Fruit fly (Drosophila melanogaster): ENCODE results near the gene bru2.

The bru2 gene

DNA sequence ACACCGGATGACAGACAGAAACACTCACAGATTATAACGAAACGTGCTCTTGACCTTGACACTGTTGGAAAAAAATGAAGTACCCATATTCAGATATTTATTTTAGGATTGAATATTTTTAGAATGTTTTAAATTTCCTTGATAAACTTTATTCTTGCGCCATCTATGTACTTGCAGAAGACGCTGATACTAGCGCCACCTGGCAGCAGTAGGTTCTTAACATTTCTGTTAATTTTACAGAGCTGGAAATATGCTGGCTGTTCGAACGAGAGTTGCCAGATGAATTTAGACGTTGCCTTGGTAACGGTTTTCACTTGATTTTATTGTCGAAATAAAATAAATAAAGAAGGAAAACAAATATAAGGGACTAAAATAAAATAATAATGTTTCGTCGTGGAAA lies 80.5 kb downstream of the bru2 start, which contains the start of gene Fam92 (continued):
- TF ChIP-seq HLH3B (GFP tag; IDR thresholded peaks at IDR 0.05) (no peak), gcm2 (GFP tag; optimal IDR thresholded peaks at IDR 0.05) (no peak), Vsx1 (GFP tag; optimal IDR thresholded peaks at IDR 0.05) (no peak), trem (tag; optimal IDR thresholded peaks at IDR 0.05) (peak; percentile 63), Taf1 (GFP tag; IDR thresholded peaks at IDR 0.05) (no peak), CG8765 (GFP tag; IDR thresholded peaks at IDR 0.05) (0 out of 2 replicates have a peak, but pooled peaks have one; percentile 7), Hmx (GFP tag; optimal IDR thresholded peaks at IDR 0.05) (peak; percentile 21), btn (GFP tag; optimal IDR thresholded peaks at IDR 0.05) (no peak), CG10462 (GFP tag; optimal IDR thresholded peaks at IDR 0.05) (peak; percentile 13), Nf-YB (GFP tag; optimal IDR thresholded peaks at IDR 0.05) (no peak), dpn (GFP tag; optimal IDR thresholded peaks at IDR 0.05) (peak; percentile 56 to 59), CG10565 (GFP tag; optimal IDR thresholded peaks at IDR 0.05) (no peak), Scr (GFP tag; IDR thresholded peaks at IDR 0.05; ENCODE audit: partially characterized antibody) (no peak), tgo (GFP tag; IDR thresholded peaks at IDR 0.05) (peak; percentile 39; the same call in 2 of the 3 replicates), gsb-n (tag; optimal IDR thresholded peaks at IDR 0.05) (peak; percentile 48), bbx (GFP tag; IDR thresholded peaks at IDR 0.05; ENCODE audit: partially characterized antibody) (peak; percentile 14; the same call in 1 of the 2 replicates), TFAM (GFP tag; optimal IDR thresholded peaks at IDR 0.05) (no peak), CG12236 (GFP tag; optimal IDR thresholded peaks at IDR 0.05) (no peak), pzg (GFP tag; optimal IDR thresholded peaks at IDR 0.05) (peak; percentile 47), CG34376 (GFP tag; optimal IDR thresholded peaks at IDR 0.05) (peak; percentile 43), pho (GFP tag; optimal IDR thresholded peaks at IDR 0.05) (no peak), CG17829 (tag; optimal IDR thresholded peaks at IDR 0.05) (peak; percentile 78), CG30403 (GFP tag; optimal IDR thresholded peaks at IDR 0.05) (peak; percentile 60), Ssrp (tag; optimal IDR thresholded peaks at IDR 0.05) (no peak), CG34224 (GFP tag; IDR thresholded peaks at IDR 0.05; ENCODE audit: partially characterized antibody) (no peak), zen2 (GFP tag; IDR thresholded peaks at IDR 0.05; ENCODE audit: partially characterized antibody) (no peak), CG4854 (GFP tag; optimal IDR thresholded peaks at IDR 0.05) (peak; percentile 31), CG10431 (GFP tag; optimal IDR thresholded peaks at IDR 0.05) (no peak), kah (GFP tag; optimal IDR thresholded peaks at IDR 0.05) (no peak), Lim3 (GFP tag; IDR thresholded peaks at IDR 0.05) (no peak), CG33557 (GFP tag; optimal IDR thresholded peaks at IDR 0.05) (no peak), CG11723 (GFP tag; optimal IDR thresholded peaks at IDR 0.05) (no peak), exex (tag; optimal IDR thresholded peaks at IDR 0.05) (no peak), CG6813 (GFP tag; optimal IDR thresholded peaks at IDR 0.05) (no peak), CG7963 (GFP tag; IDR thresholded peaks at IDR 0.05; ENCODE audit: partially characterized antibody) (no peak), Atf6 (GFP tag; IDR thresholded peaks at IDR 0.05) (no peak), CG7357 (GFP tag; IDR thresholded peaks at IDR 0.05) (no peak), tup (GFP tag; optimal IDR thresholded peaks at IDR 0.05) (no peak), peb (GFP tag; IDR thresholded peaks at IDR 0.05) (no peak), gem (tag; optimal IDR thresholded peaks at IDR 0.05) (peak; percentile 54), Chrac-16 (GFP tag; optimal IDR thresholded peaks at IDR 0.05) (peak; percentile 57), Nf-YC (tag; optimal IDR thresholded peaks at IDR 0.05) (peak; percentile 40), da (GFP tag; optimal IDR thresholded peaks at IDR 0.05) (no peak), Fer1 (GFP tag; optimal IDR thresholded peaks at IDR 0.05) (peak; percentile 57), CG4820 (GFP tag; optimal IDR thresholded peaks at IDR 0.05) (no peak), CG13624 (GFP tag; optimal IDR thresholded peaks at IDR 0.05) (peak; percentile 38), CG2199 (GFP tag; IDR thresholded peaks at IDR 0.05) (0 out of 3 replicates have a peak, but pooled peaks have one; percentile 39), z (GFP tag; IDR thresholded peaks at IDR 0.05) (no peak), Xrp1 (GFP tag; IDR thresholded peaks at IDR 0.05) (no peak), D19A (tag; optimal IDR thresholded peaks at IDR 0.05) (peak; percentile 49), schlank (tag; optimal IDR thresholded peaks at IDR 0.05) (no peak)

Data from whole organism, embryonic.